Worm (Caenorhabditis elegans) whole organism, young adult: ENCODE measurements around the gene ZK1055.2.

ENCODE experiments used
- B0019.2 ChIP-seq: fragments of 200-800 bp; sonication (Bioruptor generic); conservative IDR thresholded peaks from 2 replicates; pipeline ENCODE4 v1.3.6; 2022; ENCODE audit warnings: missing genetic modification reagents, missing genetic modification characterization, missing compliant biosample characterization
- B0336.3 ChIP-seq: fragments of 200-800 bp; sonication (Bioruptor generic); IDR thresholded peaks from 2 replicates; pipeline ENCODE4 v1.3.6; 2022; ENCODE audit warnings: missing genetic modification characterization, missing compliant biosample characterization
- C06A6.2 ChIP-seq: fragments of 200-800 bp; sonication (Bioruptor generic); conservative IDR thresholded peaks from 2 replicates; pipeline ENCODE4 v1.3.6; 2022; ENCODE audit warnings: missing genetic modification characterization, missing compliant biosample characterization
- C17E4.6 ChIP-seq: fragments of 200-800 bp; sonication (Bioruptor generic); IDR thresholded peaks from 2 replicates; pipeline ENCODE4 v1.3.6; 2022; ENCODE audit warnings: missing genetic modification reagents, missing genetic modification characterization, missing compliant biosample characterization
- D2030.7 ChIP-seq: fragments of 200-800 bp; sonication (Bioruptor generic); IDR thresholded peaks from 2 replicates; pipeline ENCODE4 v1.3.6; 2022; ENCODE audit warnings: missing genetic modification reagents, missing genetic modification characterization, missing compliant biosample characterization
- F10E7.11 ChIP-seq: sonication (generic microtip); optimal IDR thresholded peaks from 2 replicates; lab custom pipeline; 2017; ENCODE audit warnings: mild to moderate bottlenecking, missing genetic modification characterization, moderate library complexity, missing compliant biosample characterization
- F33H1.4 ChIP-seq: fragments of 200-800 bp; sonication (Bioruptor generic); IDR thresholded peaks from 2 replicates; pipeline ENCODE4 v1.3.6; 2022; ENCODE audit warnings: missing genetic modification reagents, missing genetic modification characterization, missing compliant biosample characterization
- F49E8.2 ChIP-seq: sonication (generic microtip); optimal IDR thresholded peaks from 3 replicates; lab custom pipeline; 2017; ENCODE audit warnings: missing genetic modification characterization, mild to moderate bottlenecking, missing compliant biosample characterization, antibody characterized with exemption, moderate library complexity; ENCODE audit not compliant: insufficient read depth
- F52B5.7 ChIP-seq: sonication (generic microtip); optimal IDR thresholded peaks from 2 replicates; lab custom pipeline; 2016; ENCODE audit warnings: mild to moderate bottlenecking, missing genetic modification characterization, missing compliant biosample characterization
- F57C9.4 ChIP-seq: sonication (generic microtip); optimal IDR thresholded peaks from 2 replicates; lab custom pipeline; 2017; ENCODE audit warnings: mild to moderate bottlenecking, missing genetic modification characterization, missing compliant biosample characterization
- T26A5.8 ChIP-seq: sonication (generic microtip); optimal IDR thresholded peaks from 2 replicates; lab custom pipeline; 2016; ENCODE audit warnings: missing genetic modification characterization, missing compliant biosample characterization
- Y56A3A.18 ChIP-seq: fragments of 200-800 bp; sonication (Bioruptor generic); IDR thresholded peaks from 2 replicates; pipeline ENCODE4 v1.3.6; 2022; ENCODE audit warnings: missing genetic modification reagents, missing genetic modification characterization, missing compliant biosample characterization
- aptf-2 ChIP-seq: fragments of 200-800 bp; sonication (Bioruptor generic); conservative IDR thresholded peaks from 2 replicates; pipeline ENCODE4 v1.3.6; 2022; ENCODE audit warnings: missing genetic modification reagents, missing genetic modification characterization, missing compliant biosample characterization
- atf-7 ChIP-seq: sonication (generic microtip); optimal IDR thresholded peaks from 2 replicates; lab custom pipeline; 2017; ENCODE audit warnings: mild to moderate bottlenecking, missing genetic modification characterization, missing compliant biosample characterization
- attf-3 ChIP-seq: fragments of 200-800 bp; sonication (Bioruptor generic); conservative IDR thresholded peaks from 2 replicates; pipeline ENCODE4 v1.3.6; 2022; ENCODE audit warnings: missing genetic modification reagents, missing genetic modification characterization, missing compliant biosample characterization
- attf-5 ChIP-seq: fragments of 200-800 bp; sonication (Bioruptor generic); optimal IDR thresholded peaks from 2 replicates; lab custom pipeline; 2018; ENCODE audit warnings: mild to moderate bottlenecking, missing genetic modification characterization, missing compliant biosample characterization
- attf-6 ChIP-seq: fragments of 200-800 bp; sonication (Bioruptor generic); IDR thresholded peaks from 2 replicates; pipeline ENCODE4 v1.3.6; 2022; ENCODE audit warnings: missing genetic modification reagents, missing genetic modification characterization, missing compliant biosample characterization
- ceh-40 ChIP-seq: fragments of 200-800 bp; sonication (Bioruptor generic); IDR thresholded peaks from 2 replicates; pipeline ENCODE4 v1.3.6; 2022; ENCODE audit warnings: missing genetic modification characterization, missing compliant biosample characterization
- ceh-91 ChIP-seq: fragments of 200-800 bp; sonication (Bioruptor generic); IDR thresholded peaks from 2 replicates; pipeline ENCODE4 v1.3.6; 2022; ENCODE audit warnings: missing genetic modification reagents, missing genetic modification characterization, missing compliant biosample characterization
- dox-1 ChIP-seq: fragments of 200-800 bp; sonication (Bioruptor generic); IDR thresholded peaks from 2 replicates; pipeline ENCODE4 v1.3.6; 2022; ENCODE audit warnings: missing genetic modification reagents, missing genetic modification characterization, missing compliant biosample characterization
- dpl-1 ChIP-seq: fragments of 150-350 bp; optimal IDR thresholded peaks from 2 replicates; lab custom pipeline; 2014; ENCODE audit warnings: missing biosample characterization, missing genetic modification reagents, missing genetic modification characterization
- efl-1 ChIP-seq: fragments of 150-350 bp; optimal IDR thresholded peaks from 2 replicates; lab custom pipeline; 2014; ENCODE audit warnings: missing biosample characterization, missing genetic modification reagents, missing genetic modification characterization
- egl-44 ChIP-seq: fragments of 200-800 bp; sonication (Bioruptor generic); IDR thresholded peaks from 2 replicates; pipeline ENCODE4 v1.3.6; 2022; ENCODE audit warnings: missing genetic modification reagents, missing genetic modification characterization, missing compliant biosample characterization
- egrh-3 ChIP-seq: fragments of 200-800 bp; sonication (Bioruptor generic); IDR thresholded peaks from 2 replicates; pipeline ENCODE4 v1.3.6; 2022; ENCODE audit warnings: missing genetic modification reagents, missing genetic modification characterization, missing compliant biosample characterization
- ets-4 ChIP-seq: fragments of 200-800 bp; sonication (Bioruptor generic); optimal IDR thresholded peaks from 2 replicates; lab custom pipeline; 2018; ENCODE audit warnings: mild to moderate bottlenecking, missing genetic modification characterization, missing compliant biosample characterization
- fkh-3 ChIP-seq: sonication (generic microtip); optimal IDR thresholded peaks from 2 replicates; lab custom pipeline; 2016; ENCODE audit warnings: mild to moderate bottlenecking, missing genetic modification characterization, missing compliant biosample characterization
- him-1 ChIP-seq: sonication (generic microtip); optimal IDR thresholded peaks from 2 replicates; lab custom pipeline; 2016; ENCODE audit warnings: missing genotype, missing genetic modification reagents, missing genetic modification characterization, missing compliant biosample characterization
- hmg-1.2 ChIP-seq: fragments of 200-800 bp; sonication (Bioruptor generic); IDR thresholded peaks from 2 replicates; pipeline ENCODE4 v1.3.6; 2022; ENCODE audit warnings: missing genetic modification reagents, missing genetic modification characterization, missing compliant biosample characterization
- hrde-1 ChIP-seq: sonication (generic microtip); optimal IDR thresholded peaks from 2 replicates; lab custom pipeline; 2016; ENCODE audit warnings: missing genetic modification characterization, mild to moderate bottlenecking, missing compliant biosample characterization, moderate library complexity, missing genotype, missing genetic modification reagents, borderline replicate concordance
- let-607 ChIP-seq, 2 experiments: fragments of 200-800 bp in 1 of 2; sonication (Bioruptor generic) in 1 of 2; sonication (generic microtip) in 1 of 2; optimal IDR thresholded peaks; 2 replicates each; lab custom pipeline; 2016 to 2018; ENCODE audit warnings: mild to moderate bottlenecking in 2 of 2, missing compliant biosample characterization in 2 of 2, missing genetic modification characterization in 2 of 2, moderate library complexity in 2 of 2, missing genotype in 1 of 2
- lin-35 ChIP-seq, 3 experiments: fragments of 150-350 bp in 2 of 3; sonication (generic microtip) in 1 of 3; optimal IDR thresholded peaks; 2 replicates each; lab custom pipeline; 2014 to 2018; ENCODE audit warnings: missing biosample characterization in 3 of 3, missing genetic modification characterization in 3 of 3, missing genetic modification reagents in 3 of 3
- lin-54 ChIP-seq: fragments of 200-800 bp; sonication (Bioruptor generic); optimal IDR thresholded peaks from 2 replicates; lab custom pipeline; 2018; ENCODE audit warnings: mild to moderate bottlenecking, missing genetic modification characterization, missing compliant biosample characterization
- lsl-1 ChIP-seq: fragments of 200-800 bp; sonication (Bioruptor generic); optimal IDR thresholded peaks from 2 replicates; lab custom pipeline; 2018; ENCODE audit warnings: mild to moderate bottlenecking, missing genetic modification characterization, moderate library complexity, missing compliant biosample characterization
- madf-6 ChIP-seq: fragments of 200-800 bp; sonication (Bioruptor generic); IDR thresholded peaks from 2 replicates; pipeline ENCODE4 v1.3.6; 2022; ENCODE audit warnings: missing genetic modification reagents, missing genetic modification characterization, missing compliant biosample characterization
- madf-8 ChIP-seq: fragments of 200-800 bp; sonication (Bioruptor generic); conservative IDR thresholded peaks from 2 replicates; pipeline ENCODE4 v1.3.6; 2022; ENCODE audit warnings: missing genetic modification reagents, missing genetic modification characterization, missing compliant biosample characterization
- nfya-1 ChIP-seq: sonication (generic microtip); optimal IDR thresholded peaks from 2 replicates; lab custom pipeline; 2017; ENCODE audit warnings: antibody characterized with exemption, missing compliant biosample characterization, missing genetic modification characterization, borderline replicate concordance; ENCODE audit not compliant: insufficient read depth
- nfyb-1 ChIP-seq: fragments of 200-800 bp; sonication (Bioruptor generic); IDR thresholded peaks from 2 replicates; pipeline ENCODE4 v1.3.6; 2022; ENCODE audit warnings: missing genetic modification reagents, missing genetic modification characterization, missing compliant biosample characterization
- nhr-120 ChIP-seq: fragments of 200-800 bp; sonication (Bioruptor generic); IDR thresholded peaks from 2 replicates; pipeline ENCODE4 v1.3.6; 2022; ENCODE audit warnings: missing genetic modification characterization, missing compliant biosample characterization
- nhr-27 ChIP-seq: fragments of 200-800 bp; sonication (Bioruptor generic); optimal IDR thresholded peaks from 2 replicates; lab custom pipeline; 2018; ENCODE audit warnings: mild to moderate bottlenecking, missing genetic modification characterization, moderate library complexity, missing compliant biosample characterization
- nhr-80 ChIP-seq: sonication (generic microtip); optimal IDR thresholded peaks from 2 replicates; lab custom pipeline; 2016; ENCODE audit warnings: missing genetic modification characterization, missing compliant biosample characterization
- rcor-1 ChIP-seq: fragments of 200-800 bp; sonication (Bioruptor generic); IDR thresholded peaks from 2 replicates; pipeline ENCODE4 v1.3.6; 2022; ENCODE audit warnings: missing genetic modification reagents, missing genetic modification characterization, missing compliant biosample characterization
- snpc-4 ChIP-seq, 5 experiments: fragments of 150-350 bp in 1 of 5; sonication (generic microtip) in 4 of 5; optimal IDR thresholded peaks; 2 replicates each; lab custom pipeline; 2014 to 2018; ENCODE audit warnings: missing genetic modification characterization in 5 of 5, missing biosample characterization in 3 of 5, antibody characterized with exemption in 2 of 5, mild to moderate bottlenecking in 2 of 5, missing compliant biosample characterization in 2 of 5, missing genotype in 2 of 5, moderate library complexity in 2 of 5, missing genetic modification reagents in 1 of 5
- unc-130 ChIP-seq: sonication (generic microtip); optimal IDR thresholded peaks from 2 replicates; lab custom pipeline; 2016; ENCODE audit warnings: missing genetic modification reagents, missing genetic modification characterization, missing compliant biosample characterization
- xnd-1 ChIP-seq: sonication (generic microtip); optimal IDR thresholded peaks from 2 replicates; lab custom pipeline; 2016; ENCODE audit warnings: missing genotype, missing genetic modification reagents, missing genetic modification characterization, missing compliant biosample characterization
- zfh-2 ChIP-seq: fragments of 200-800 bp; sonication (Bioruptor generic); conservative IDR thresholded peaks from 2 replicates; pipeline ENCODE4 v1.3.6; 2022; ENCODE audit warnings: missing genetic modification reagents, missing genetic modification characterization, missing compliant biosample characterization
- ztf-3 ChIP-seq: fragments of 200-800 bp; sonication (Bioruptor generic); optimal IDR thresholded peaks from 2 replicates; lab custom pipeline; 2018; ENCODE audit warnings: mild to moderate bottlenecking, missing genetic modification characterization, missing compliant biosample characterization

ZK1055.2 gene

ce11 chrV:6611058-6611457 is 20.7 kb downstream of the ZK1055.2 start, which contains the start of gene gon-14:
gon-14 (minus strand) TSS chrV:6611158.
- TF ChIP-seq attf-3 (GFP tag; lab: Robert Waterston, UW), result no peak
- no peak for TF ChIP-seq attf-5 (GFP tag; lab: Kevin White, UChicago)
- TF ChIP-seq ets-4, result no peak
- no peak for TF ChIP-seq C06A6.2 (GFP tag; lab: Robert Waterston, UW)

ce11 chrV:6611504-6611903 is 21.1 kb downstream of the ZK1055.2 start:
- TF ChIP-seq C06A6.2 (GFP tag; lab: Robert Waterston, UW) (no peak), F10E7.11 (tag; lab: Kevin White, UChicago) (no peak), lin-35 (GFP tag; optimal IDR thresholded peaks at IDR 0.05; lab: Kevin White, UChicago) (peak in 1 of 3 experiments; percentile 19), egrh-3 (GFP tag; lab: Robert Waterston, UW) (no peak), unc-130 (GFP tag; lab: Kevin White, UChicago) (no peak), F57C9.4 (no peak), nfya-1 (tag; lab: Kevin White, UChicago) (no peak), nhr-27 (no peak), nfyb-1 (no peak), zfh-2 (no peak), F33H1.4 (peak; percentile 56), dpl-1 (GFP tag; lab: Kevin White, UChicago) (peak; percentile 42), dox-1 (GFP tag; lab: Robert Waterston, UW) (0 out of 2 replicates have a peak, but pooled peaks have one; percentile 12), C17E4.6 (no peak), attf-6 (GFP tag; lab: Robert Waterston, UW) (no peak), hrde-1 (tag; lab: Kevin White, UChicago) (no peak), aptf-2 (GFP tag; lab: Robert Waterston, UW) (no peak), let-607 (tag; optimal IDR thresholded peaks at IDR 0.05; lab: Kevin White, UChicago) (no peak), snpc-4 (GFP tag; optimal IDR thresholded peaks at IDR 0.05; lab: Kevin White, UChicago) (no peak), snpc-4 (tag; optimal IDR thresholded peaks at IDR 0.05; lab: Kevin White, UChicago) (peak in 1 of 4 experiments; percentile 1), ceh-40 (GFP tag; lab: Robert Waterston, UW) (no peak), B0019.2 (0 out of 2 replicates have a peak, but pooled peaks have one; percentile 15), lsl-1 (peak; percentile 91), xnd-1 (tag; lab: Kevin White, UChicago) (peak; percentile 71), D2030.7 (GFP tag; lab: Robert Waterston, UW) (peak; percentile 24; the same call in 1 of the 2 replicates), F49E8.2 (tag; lab: Kevin White, UChicago) (peak; percentile 0), egl-44 (GFP tag; lab: Robert Waterston, UW) (no peak), ceh-91 (GFP tag; lab: Robert Waterston, UW) (peak; percentile 69), F52B5.7 (tag; lab: Kevin White, UChicago) (no peak), atf-7 (tag; lab: Kevin White, UChicago) (no peak), madf-6 (GFP tag; lab: Robert Waterston, UW) (peak; percentile 95), Y56A3A.18 (GFP tag; lab: Robert Waterston, UW) (no peak), madf-8 (GFP tag; lab: Robert Waterston, UW) (peak; percentile 92), efl-1 (GFP tag; lab: Kevin White, UChicago) (peak; percentile 75), fkh-3 (no peak), nhr-120 (no peak), ztf-3 (GFP tag; lab: Kevin White, UChicago) (no peak), lin-54 (peak; percentile 69), nhr-80 (no peak), rcor-1 (GFP tag; lab: Robert Waterston, UW) (0 out of 2 replicates have a peak, but pooled peaks have one; percentile 20), hmg-1.2 (peak; percentile 20; the same call in 1 of the 2 replicates), B0336.3 (no peak), T26A5.8 (no peak), him-1 (tag; lab: Kevin White, UChicago) (no peak)
